Fruit fly (Drosophila melanogaster): ENCODE measurements around the gene abd-A.
A peak's percentile ranks its signal among the peaks of the same experiment; 100 is the strongest.

Gene abd-A

DNA sequence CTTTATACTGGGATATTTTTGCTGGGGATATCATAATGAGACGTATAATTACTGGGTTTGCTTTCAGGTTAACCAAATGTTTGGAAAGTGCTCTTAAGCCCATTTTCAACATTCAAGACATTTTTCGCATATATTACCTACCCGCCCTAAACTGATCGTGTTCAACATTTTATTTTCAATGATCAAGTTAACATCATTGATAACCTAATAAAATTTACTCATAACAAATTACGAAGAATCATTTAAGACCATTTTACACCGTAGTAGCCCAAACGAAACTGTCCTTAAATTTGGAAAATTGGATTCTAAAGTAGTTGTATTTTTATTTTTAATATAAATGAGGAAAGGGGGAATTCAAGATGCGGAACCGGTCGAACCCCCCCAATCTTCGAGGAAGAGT lies 41.8 kb downstream of the abd-A start, which contains the start of gene Glut3:
Gene Glut3 (plus strand): TSS at position 301 of the 400 bp plus-strand sequence.
- no peak for TF ChIP-seq usp (GFP tag; optimal IDR thresholded peaks at IDR 0.05)
- no peak for TF ChIP-seq CkIIα-i1 (GFP tag; IDR thresholded peaks at IDR 0.05)
- TF ChIP-seq dimm (GFP tag; IDR thresholded peaks at IDR 0.05) = no peak
- no peak for TF ChIP-seq Aef1 (GFP tag; IDR thresholded peaks at IDR 0.05)
- TF ChIP-seq CG7963 (GFP tag; IDR thresholded peaks at IDR 0.05; ENCODE audit: partially characterized antibody) = no peak
- TF ChIP-seq CG2116 (GFP tag; optimal IDR thresholded peaks at IDR 0.05) = no peak
- TF ChIP-seq CG2129 (GFP tag; IDR thresholded peaks at IDR 0.05; ENCODE audit: partially characterized antibody) = no peak
- TF ChIP-seq CG6175 (GFP tag; IDR thresholded peaks at IDR 0.05) = no peak
- TF ChIP-seq gcm (GFP tag; optimal IDR thresholded peaks at IDR 0.05) = no peak

DNA sequence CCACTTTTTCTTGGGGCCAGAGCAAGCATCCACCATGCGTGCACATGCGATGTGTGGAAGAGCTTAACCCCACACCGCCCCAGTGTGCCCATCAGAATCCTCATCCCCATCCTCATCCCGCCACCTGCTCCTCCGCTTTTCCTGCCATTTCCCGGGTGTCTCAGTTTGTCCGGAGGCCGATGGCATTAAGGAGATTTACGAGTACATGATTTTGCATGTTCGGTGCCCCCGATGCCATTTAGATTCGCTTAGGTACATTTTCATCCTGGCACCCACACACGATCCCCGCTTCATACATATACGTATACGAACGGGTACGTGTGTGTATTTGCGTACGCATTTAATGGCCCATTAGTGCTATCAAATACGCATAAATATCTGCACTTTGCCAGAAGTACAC lies 42.5 kb downstream of the abd-A start:
- TF ChIP-seq CG11456 (GFP tag; IDR thresholded peaks at IDR 0.05) = 0 out of 3 replicates have a peak, but pooled peaks have one; percentile 24
- peak; percentile 91 for TF ChIP-seq abd-A (tag; optimal IDR thresholded peaks at IDR 0.05)
- no peak for TF ChIP-seq sob (GFP tag; IDR thresholded peaks at IDR 0.05)
- no peak for TF ChIP-seq CG32532 (GFP tag; IDR thresholded peaks at IDR 0.05)
- no peak for TF ChIP-seq CG6854 (GFP tag; optimal IDR thresholded peaks at IDR 0.05)
- peak; percentile 48 for TF ChIP-seq Ets65A (GFP tag)
- TF ChIP-seq CG13894 (tag; optimal IDR thresholded peaks at IDR 0.05) = peak; percentile 12
- TF ChIP-seq CG43689 (GFP tag; IDR thresholded peaks at IDR 0.05) = no peak

DNA sequence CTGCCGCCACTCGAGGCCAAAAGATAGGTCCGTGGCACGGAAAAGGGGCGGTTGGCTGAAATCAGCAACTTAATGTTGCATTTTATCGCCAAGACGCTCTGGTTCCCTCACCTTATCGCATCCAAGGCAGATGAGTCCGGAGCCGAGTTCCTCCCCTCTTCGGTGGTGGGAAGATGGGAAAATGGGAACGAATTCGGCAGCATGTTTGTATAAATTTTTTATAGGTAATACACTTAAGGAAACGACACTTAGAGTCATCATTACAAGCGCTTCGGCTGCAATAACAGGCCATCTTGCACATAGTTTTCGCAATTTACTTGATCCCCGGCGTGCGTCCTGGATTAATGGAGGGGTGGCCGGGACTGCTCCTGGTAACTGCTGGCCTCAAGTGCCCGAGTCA lies 44.8 kb downstream of the abd-A start:
- peak; percentile 6 for TF ChIP-seq CG15479 (GFP tag; optimal IDR thresholded peaks at IDR 0.05)
- TF ChIP-seq pros (GFP tag; optimal IDR thresholded peaks at IDR 0.05) = peak; percentile 12
- TF ChIP-seq tio (GFP tag; optimal IDR thresholded peaks at IDR 0.05) = no peak
- no peak for TF ChIP-seq CG13775 (GFP tag; optimal IDR thresholded peaks at IDR 0.05)
- no peak for TF ChIP-seq fd64A (GFP tag; optimal IDR thresholded peaks at IDR 0.05)
- TF ChIP-seq abd-A (tag; optimal IDR thresholded peaks at IDR 0.05) = peak; percentile 98
- TF ChIP-seq Kr (GFP tag; optimal IDR thresholded peaks at IDR 0.05) = no peak
- no peak for TF ChIP-seq CrebB (tag; optimal IDR thresholded peaks at IDR 0.05)
- TF ChIP-seq Dek (tag; optimal IDR thresholded peaks at IDR 0.05) = no peak

DNA sequence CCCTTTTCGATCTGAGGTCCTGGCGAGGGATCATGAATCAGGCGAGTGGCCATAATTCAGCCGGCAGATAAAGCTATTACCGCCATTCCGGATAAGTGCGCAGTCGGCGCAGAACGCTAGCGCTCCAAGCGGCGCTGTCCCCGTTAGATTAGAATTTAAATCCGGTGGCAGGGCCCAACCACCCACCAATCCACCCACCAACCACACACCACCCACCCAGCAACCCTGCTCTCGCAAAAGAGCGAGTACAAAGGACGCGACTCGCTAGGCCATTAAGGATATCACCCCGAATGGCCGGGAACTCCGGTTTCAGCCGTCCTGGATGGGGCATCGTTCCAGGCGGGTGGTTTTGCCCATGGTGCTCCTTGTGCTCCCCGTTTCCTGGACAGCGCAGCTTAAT lies 45.9 kb downstream of the abd-A start:
- TF ChIP-seq CG11456 (GFP tag; IDR thresholded peaks at IDR 0.05) (no peak), scrt (GFP tag; optimal IDR thresholded peaks at IDR 0.05) (no peak), Med (GFP tag) (peak; percentile 53), abd-A (tag; optimal IDR thresholded peaks at IDR 0.05) (peak; percentile 99), CTCF (GFP tag; optimal IDR thresholded peaks at IDR 0.05) (peak; percentile 56), chm (GFP tag; IDR thresholded peaks at IDR 0.05) (no peak), seq (GFP tag; IDR thresholded peaks at IDR 0.05) (peak; percentile 83; the same call in 1 of the 2 replicates), chn (GFP tag; optimal IDR thresholded peaks at IDR 0.05) (no peak), Nf-YB (GFP tag; optimal IDR thresholded peaks at IDR 0.05) (peak; percentile 78), aop (GFP tag; IDR thresholded peaks at IDR 0.05) (no peak), Adf1 (GFP tag; IDR thresholded peaks at IDR 0.05) (peak; percentile 43; the same call in 1 of the 2 replicates), zen2 (GFP tag; IDR thresholded peaks at IDR 0.05; ENCODE audit: partially characterized antibody) (peak; percentile 36; the same call in 2 of the 3 replicates), CG10267 (tag; optimal IDR thresholded peaks at IDR 0.05) (no peak), ewg (GFP tag; optimal IDR thresholded peaks at IDR 0.05) (peak; percentile 46), oc (tag; optimal IDR thresholded peaks at IDR 0.05) (peak; percentile 41), Nf-YC (tag; optimal IDR thresholded peaks at IDR 0.05) (peak; percentile 78), Hr51 (GFP tag; optimal IDR thresholded peaks at IDR 0.05) (peak in 1 of 2 experiments; percentile 14), CG18262 (tag; optimal IDR thresholded peaks at IDR 0.05) (no peak)
